Worm (Caenorhabditis elegans) whole organism, L4 larva: ENCODE data around the gene col-144.

Experiments
- D1046.2 ChIP-seq: fragments of 200-800 bp; sonication (Bioruptor generic); IDR thresholded peaks from 2 replicates; pipeline ENCODE4 v1.3.6; 2022; ENCODE audit warnings: missing genetic modification characterization, missing compliant biosample characterization
- F26F4.8 ChIP-seq: fragments of 200-800 bp; sonication (Bioruptor generic); conservative IDR thresholded peaks from 2 replicates; pipeline ENCODE4 v1.3.6; 2022; ENCODE audit warnings: missing genetic modification characterization, missing compliant biosample characterization
- F37D6.2 ChIP-seq: sonication (generic microtip); optimal IDR thresholded peaks from 2 replicates; lab custom pipeline; 2016; ENCODE audit warnings: mild to moderate bottlenecking, missing genetic modification characterization, missing compliant biosample characterization
- F44E2.7 ChIP-seq: fragments of 200-800 bp; sonication (Bioruptor generic); IDR thresholded peaks from 2 replicates; pipeline ENCODE4 v2.1.2; 2022; ENCODE audit warnings: missing genetic modification characterization, missing compliant biosample characterization
- F49E8.2 ChIP-seq: sonication (generic microtip); optimal IDR thresholded peaks from 2 replicates; lab custom pipeline; 2016; ENCODE audit warnings: missing compliant biosample characterization, mild to moderate bottlenecking, missing genetic modification characterization, borderline replicate concordance
- T20F7.1 ChIP-seq: fragments of 200-800 bp; sonication (Bioruptor generic); optimal IDR thresholded peaks from 2 replicates; lab custom pipeline; 2018; ENCODE audit warnings: mild to moderate bottlenecking, missing genetic modification characterization, missing compliant biosample characterization
- T26A8.4 ChIP-seq: fragments of 200-800 bp; sonication (Bioruptor generic); IDR thresholded peaks from 2 replicates; pipeline ENCODE4 v1.3.6; 2022; ENCODE audit warnings: missing genetic modification characterization, missing compliant biosample characterization
- Y48G9A.11 ChIP-seq: fragments of 200-800 bp; sonication (Bioruptor generic); IDR thresholded peaks from 2 replicates; pipeline ENCODE4 v1.3.6; 2022; ENCODE audit warnings: missing genetic modification reagents, missing genetic modification characterization, missing compliant biosample characterization
- ZK337.2 ChIP-seq: fragments of 200-800 bp; sonication (Bioruptor generic); IDR thresholded peaks from 2 replicates; pipeline ENCODE4 v1.3.6; 2022; ENCODE audit warnings: missing genetic modification reagents, missing genetic modification characterization, missing compliant biosample characterization
- aha-1 ChIP-seq: fragments of 150-350 bp; peaks from one replicate; lab custom pipeline; 2014; ENCODE audit warnings: missing biosample characterization, missing genetic modification characterization
- aly-2 ChIP-seq: sonication (generic microtip); optimal IDR thresholded peaks from 2 replicates; lab custom pipeline; 2018; ENCODE audit warnings: missing biosample characterization, missing genetic modification characterization
- arid-1 ChIP-seq: fragments of 200-800 bp; sonication (Bioruptor generic); conservative IDR thresholded peaks from 2 replicates; pipeline ENCODE4 v1.3.6; 2022; ENCODE audit warnings: missing genetic modification reagents, missing genetic modification characterization, missing compliant biosample characterization
- attf-4 ChIP-seq: sonication (generic microtip); optimal IDR thresholded peaks from 3 replicates; lab custom pipeline; 2017; ENCODE audit warnings: missing biosample characterization, missing genetic modification characterization
- ceh-44 ChIP-seq: fragments of 200-800 bp; sonication (Bioruptor generic); IDR thresholded peaks from 2 replicates; pipeline ENCODE4 v1.3.6; 2022; ENCODE audit warnings: missing genetic modification reagents, missing genetic modification characterization, missing compliant biosample characterization
- ceh-82 ChIP-seq: sonication (generic microtip); optimal IDR thresholded peaks from 2 replicates; lab custom pipeline; 2017; ENCODE audit warnings: missing biosample characterization, missing genetic modification characterization
- daf-12 ChIP-seq: fragments of 150-350 bp; optimal IDR thresholded peaks from 2 replicates; lab custom pipeline; 2014; ENCODE audit warnings: missing biosample characterization, missing genetic modification reagents, missing genetic modification characterization
- daf-19 ChIP-seq: fragments of 200-800 bp; sonication (Bioruptor generic); conservative IDR thresholded peaks from 2 replicates; pipeline ENCODE4 v1.3.6; 2022; ENCODE audit warnings: missing genetic modification characterization, missing compliant biosample characterization
- dpl-1 ChIP-seq: fragments of 150-350 bp; optimal IDR thresholded peaks from 2 replicates; lab custom pipeline; 2014; ENCODE audit warnings: missing biosample characterization, missing genetic modification reagents, missing genetic modification characterization
- egl-27 ChIP-seq: sonication (generic microtip); optimal IDR thresholded peaks from 3 replicates; lab custom pipeline; 2017; ENCODE audit warnings: missing biosample characterization, missing genetic modification reagents, missing genetic modification characterization
- gei-8 ChIP-seq: fragments of 200-800 bp; sonication (Bioruptor generic); optimal IDR thresholded peaks from 2 replicates; lab custom pipeline; 2018; ENCODE audit warnings: mild to moderate bottlenecking, missing genetic modification characterization, missing compliant biosample characterization
- hlh-11 ChIP-seq: fragments of 200-800 bp; sonication (Bioruptor generic); optimal IDR thresholded peaks from 2 replicates; lab custom pipeline; 2018; ENCODE audit warnings: mild to moderate bottlenecking, missing genetic modification characterization, missing compliant biosample characterization
- hmg-1.1 ChIP-seq: fragments of 200-800 bp; sonication (Bioruptor generic); IDR thresholded peaks from 2 replicates; pipeline ENCODE4 v1.3.6; 2022; ENCODE audit warnings: missing genetic modification reagents, missing genetic modification characterization, missing compliant biosample characterization
- lin-1 ChIP-seq: fragments of 200-800 bp; sonication (Bioruptor generic); IDR thresholded peaks from 2 replicates; pipeline ENCODE4 v1.3.6; 2022; ENCODE audit warnings: missing genetic modification reagents, missing genetic modification characterization, missing compliant biosample characterization
- lin-38 ChIP-seq: fragments of 200-800 bp; sonication (Bioruptor generic); IDR thresholded peaks from 2 replicates; pipeline ENCODE4 v1.3.6; 2022; ENCODE audit warnings: missing genetic modification reagents, missing genetic modification characterization, missing compliant biosample characterization
- lir-3 ChIP-seq: sonication (generic microtip); optimal IDR thresholded peaks from 2 replicates; lab custom pipeline; 2016; ENCODE audit warnings: mild to moderate bottlenecking, missing genetic modification characterization, missing compliant biosample characterization
- mxl-3 ChIP-seq: fragments of 200-800 bp; sonication (Bioruptor generic); optimal IDR thresholded peaks from 2 replicates; lab custom pipeline; 2018; ENCODE audit warnings: mild to moderate bottlenecking, missing genetic modification characterization, missing compliant biosample characterization
- nhr-11 ChIP-seq: fragments of 150-350 bp; optimal IDR thresholded peaks from 2 replicates; lab custom pipeline; 2014; ENCODE audit warnings: missing biosample characterization, missing genetic modification characterization
- nhr-111 ChIP-seq: fragments of 200-800 bp; sonication (Bioruptor generic); optimal IDR thresholded peaks from 2 replicates; lab custom pipeline; 2018; ENCODE audit warnings: mild to moderate bottlenecking, missing genetic modification characterization, missing compliant biosample characterization
- nhr-237 ChIP-seq: sonication (generic microtip); optimal IDR thresholded peaks from 2 replicates; lab custom pipeline; 2017; ENCODE audit warnings: missing biosample characterization, missing genetic modification characterization
- nhr-28 ChIP-seq: fragments of 150-350 bp; optimal IDR thresholded peaks from 2 replicates; lab custom pipeline; 2014; ENCODE audit warnings: missing biosample characterization, missing genetic modification characterization
- nhr-77 ChIP-seq: fragments of 150-350 bp; optimal IDR thresholded peaks from 2 replicates; lab custom pipeline; 2014; ENCODE audit warnings: missing biosample characterization, missing genetic modification characterization
- pha-4 ChIP-seq, 2 experiments: fragments of 150-350 bp in 1 of 2; fragments of 200-800 bp in 1 of 2; sonication (Bioruptor generic) in 1 of 2; IDR thresholded peaks in 1 of 2; optimal IDR thresholded peaks in 1 of 2; 2 replicates each; pipeline versions ENCODE4 v1.3.6 to Lab custom; 2014 to 2022; ENCODE audit warnings: missing genetic modification characterization in 2 of 2, missing genetic modification reagents in 2 of 2, missing biosample characterization in 1 of 2, missing compliant biosample characterization in 1 of 2
- sdz-12 ChIP-seq: fragments of 200-800 bp; sonication (Bioruptor generic); optimal IDR thresholded peaks from 2 replicates; lab custom pipeline; 2018; ENCODE audit warnings: mild to moderate bottlenecking, missing genetic modification characterization, missing compliant biosample characterization
- skn-1 ChIP-seq: fragments of 150-350 bp; optimal IDR thresholded peaks from 2 replicates; lab custom pipeline; 2014; ENCODE audit warnings: missing biosample characterization, missing genetic modification characterization
- snpc-1.2 ChIP-seq: fragments of 200-800 bp; sonication (Bioruptor generic); IDR thresholded peaks from 2 replicates; pipeline ENCODE4 v1.3.6; 2022; ENCODE audit warnings: missing genetic modification reagents, missing genetic modification characterization, missing compliant biosample characterization
- tag-97 ChIP-seq: fragments of 200-800 bp; sonication (Bioruptor generic); IDR thresholded peaks from 2 replicates; pipeline ENCODE4 v1.3.6; 2022; ENCODE audit warnings: missing genetic modification characterization, missing compliant biosample characterization
- vab-7 ChIP-seq: fragments of 200-800 bp; sonication (Bioruptor generic); IDR thresholded peaks from 2 replicates; pipeline ENCODE4 v1.3.6; 2022; ENCODE audit warnings: missing genetic modification reagents, missing genetic modification characterization, missing compliant biosample characterization
- zag-1 ChIP-seq: fragments of 150-350 bp; optimal IDR thresholded peaks from 2 replicates; lab custom pipeline; 2014; ENCODE audit warnings: missing biosample characterization, missing genetic modification characterization
- zfp-3 ChIP-seq: fragments of 200-800 bp; sonication (Bioruptor generic); conservative IDR thresholded peaks from 2 replicates; pipeline ENCODE4 v1.3.6; 2022; ENCODE audit warnings: missing genetic modification reagents, missing genetic modification characterization, missing compliant biosample characterization
- ztf-11 ChIP-seq: fragments of 150-350 bp; optimal IDR thresholded peaks from 2 replicates; lab custom pipeline; 2014; ENCODE audit warnings: missing biosample characterization, missing genetic modification characterization

The col-144 gene

DNA sequence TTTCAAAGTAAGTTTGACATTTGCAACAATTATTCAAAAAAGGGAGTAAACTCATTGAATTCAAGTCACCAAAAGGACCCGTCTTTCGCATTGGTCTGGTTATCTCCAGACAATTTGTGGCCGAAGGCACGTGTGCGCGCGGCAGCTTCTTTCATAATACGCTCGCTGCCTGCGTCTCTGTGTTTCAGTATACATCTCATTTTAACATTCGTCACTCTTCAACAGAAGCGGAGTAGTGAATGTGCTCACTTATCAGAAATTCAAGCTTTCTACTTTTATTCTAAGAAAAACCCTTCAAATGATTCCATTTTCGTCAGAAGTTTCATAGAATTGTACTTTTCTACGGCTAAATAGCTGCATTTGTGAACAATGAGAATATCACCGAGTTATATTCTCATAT is 31.9 kb downstream of the col-144 start (continued):
- TF ChIP-seq gei-8 (GFP tag; lab: Kevin White, UChicago) (no peak), T20F7.1 (GFP tag; lab: Kevin White, UChicago) (no peak), lir-3 (tag; lab: Kevin White, UChicago) (no peak), nhr-28 (no peak), daf-19 (GFP tag; lab: Robert Waterston, UW) (no peak), F26F4.8 (GFP tag; lab: Robert Waterston, UW) (no peak), dpl-1 (GFP tag; lab: Kevin White, UChicago) (no peak), snpc-1.2 (GFP tag; lab: Robert Waterston, UW) (peak; percentile 45; the same call in 1 of the 2 replicates), egl-27 (tag; lab: Kevin White, UChicago) (no peak), D1046.2 (GFP tag; lab: Robert Waterston, UW) (no peak), ZK337.2 (GFP tag; lab: Robert Waterston, UW) (no peak), ztf-11 (no peak), hlh-11 (tag; lab: Kevin White, UChicago) (no peak), aly-2 (tag; lab: Kevin White, UChicago) (no peak), lin-38 (GFP tag; lab: Robert Waterston, UW) (no peak), T26A8.4 (GFP tag; lab: Robert Waterston, UW) (no peak), F44E2.7 (no peak), hmg-1.1 (GFP tag; lab: Robert Waterston, UW) (peak; percentile 69), nhr-111 (GFP tag; lab: Kevin White, UChicago) (no peak)

DNA sequence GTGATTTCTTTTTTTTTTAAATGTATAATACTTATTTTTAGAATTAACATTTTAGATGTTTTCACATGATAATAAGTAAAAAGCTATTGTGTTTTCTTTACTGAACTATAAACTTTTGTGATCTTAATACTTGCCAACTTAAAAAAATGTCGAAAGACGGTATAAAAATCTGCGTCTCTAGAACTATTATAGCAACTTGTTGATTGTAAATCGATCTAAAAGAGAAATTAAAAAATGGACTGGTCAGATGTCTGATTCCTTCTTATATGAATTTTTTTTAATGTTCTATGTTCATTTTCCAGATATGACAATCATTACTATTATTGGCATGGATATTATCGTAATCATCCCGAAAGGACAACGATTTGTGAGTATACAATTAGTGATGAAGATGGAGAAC is 32.7 kb downstream of the col-144 start, which contains the start of gene F21C10.3:
Gene F21C10.3, plus strand, starts transcription at position 301 of the 400 bp plus-strand sequence.
- TF ChIP-seq aha-1 (tag; lab: Kevin White, UChicago) (peak; percentile 13), nhr-77 (tag; lab: Kevin White, UChicago) (no peak), vab-7 (no peak), daf-12 (tag; lab: Kevin White, UChicago) (no peak), ceh-44 (GFP tag; lab: Robert Waterston, UW) (no peak)

DNA sequence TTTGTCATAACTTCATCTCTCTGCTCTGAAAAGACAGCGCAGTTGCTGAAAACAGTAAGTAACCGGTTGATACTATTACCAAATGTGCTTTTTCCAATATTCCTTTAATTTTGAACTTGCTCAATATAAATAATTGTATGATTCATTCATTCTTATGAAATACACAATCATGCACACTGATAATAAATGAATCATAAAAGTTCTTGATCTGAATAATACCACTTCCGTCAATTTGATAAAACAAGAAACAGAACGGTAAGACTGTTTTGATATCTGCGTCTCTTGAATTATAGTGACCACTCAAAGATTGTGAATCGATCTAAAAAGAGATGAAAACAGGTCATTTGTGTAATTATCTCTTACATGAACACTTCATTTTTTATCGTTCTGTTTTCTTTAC is 34.1 kb downstream of the col-144 start, which contains the start of gene F21C10.4:
Gene F21C10.4, plus strand, starts transcription at position 301 of the 400 bp plus-strand sequence.
- no peak for TF ChIP-seq lin-1 (GFP tag; lab: Robert Waterston, UW)
- no peak for TF ChIP-seq arid-1 (GFP tag; lab: Robert Waterston, UW)
- no peak for TF ChIP-seq sdz-12 (GFP tag; lab: Kevin White, UChicago)
- no peak for TF ChIP-seq Y48G9A.11
- no peak for TF ChIP-seq F44E2.7
- no peak for TF ChIP-seq attf-4
- TF ChIP-seq tag-97 = no peak

DNA sequence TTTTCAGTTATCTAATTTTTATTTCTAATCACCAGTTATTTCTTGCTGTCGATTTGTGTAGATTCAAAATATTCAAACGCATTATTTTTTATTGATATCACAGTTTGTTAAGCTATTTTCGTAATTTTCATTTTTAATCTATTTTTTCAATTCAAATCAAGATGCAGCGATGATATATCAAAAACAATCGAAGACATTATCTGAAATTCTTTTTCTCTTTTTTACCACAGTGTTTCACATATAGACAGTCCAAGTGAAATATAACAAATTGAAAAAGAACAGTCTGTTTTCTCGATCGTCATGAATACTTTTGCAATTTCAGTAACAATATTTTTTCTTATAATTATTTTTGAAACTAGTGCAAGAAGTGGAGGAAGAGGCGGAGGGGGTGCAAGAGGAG is 35.1 kb downstream of the col-144 start, which contains the start of gene F21C10.5:
Gene F21C10.5, plus strand, starts transcription at position 301 of the 400 bp plus-strand sequence.
- no peak for TF ChIP-seq nhr-237 (tag; lab: Kevin White, UChicago)
- TF ChIP-seq skn-1 (tag; lab: Kevin White, UChicago) = no peak
- TF ChIP-seq zfp-3 (GFP tag; lab: Robert Waterston, UW) = no peak
- no peak for TF ChIP-seq egl-27 (tag; lab: Kevin White, UChicago)
- TF ChIP-seq D1046.2 (GFP tag; lab: Robert Waterston, UW) = no peak
- no peak for TF ChIP-seq T26A8.4 (GFP tag; lab: Robert Waterston, UW)
- TF ChIP-seq pha-4 (GFP tag; IDR thresholded peaks at IDR 0.05; lab: Robert Waterston, UW) = no peak
- no peak for TF ChIP-seq pha-4 (tag; optimal IDR thresholded peaks at IDR 0.05; lab: Kevin White, UChicago)
- no peak for TF ChIP-seq ceh-82
- no peak for TF ChIP-seq F37D6.2 (tag; lab: Kevin White, UChicago)
- TF ChIP-seq mxl-3 = no peak
- TF ChIP-seq zag-1 (tag; lab: Kevin White, UChicago) = no peak
- TF ChIP-seq F49E8.2 (tag; lab: Kevin White, UChicago) = no peak
- no peak for TF ChIP-seq nhr-11 (tag; lab: Kevin White, UChicago)
